Fruit fly (Drosophila melanogaster) whole organism, embryonic: ENCODE measurements around the gene Wdfy2.
A peak's percentile ranks its signal among the peaks of the same experiment; 100 is the strongest.

Experiments used
- Atf6 ChIP-seq: fragments of 200-800 bp; sonication (Bioruptor generic); IDR thresholded peaks from 2 replicates; pipeline ENCODE4 v1.3.6; 2022; ENCODE audit warnings: missing biosample characterization, missing genetic modification characterization
- BtbVII ChIP-seq: fragments of 200-800 bp; sonication (Bioruptor generic); optimal IDR thresholded peaks from 3 replicates; lab custom pipeline; 2017; ENCODE audit warnings: missing biosample characterization, mild to moderate bottlenecking, missing genetic modification characterization
- CG10321 ChIP-seq: fragments of 200-800 bp; sonication (Bioruptor generic); IDR thresholded peaks from 2 replicates; pipeline ENCODE4 v1.3.6; 2022; ENCODE audit warnings: missing biosample characterization, missing genetic modification characterization
- CG11504 ChIP-seq: fragments of 200-800 bp; sonication (Bioruptor generic); optimal IDR thresholded peaks from 3 replicates; lab custom pipeline; 2019; ENCODE audit warnings: missing biosample characterization, mild to moderate bottlenecking, missing genetic modification characterization, moderate library complexity
- CG11695 ChIP-seq: fragments of 200-800 bp; sonication (Bioruptor generic); IDR thresholded peaks from 3 replicates; pipeline ENCODE4 v1.3.6; 2022; ENCODE audit warnings: missing biosample characterization, missing genetic modification characterization
- CG12659 ChIP-seq: fragments of 200-800 bp; sonication (Bioruptor generic); optimal IDR thresholded peaks from 3 replicates; lab custom pipeline; 2017; ENCODE audit warnings: mild to moderate bottlenecking, missing biosample characterization, missing genetic modification reagents, missing genetic modification characterization
- CG13287 ChIP-seq: fragments of 200-800 bp; sonication (Bioruptor generic); IDR thresholded peaks from 2 replicates; pipeline ENCODE4 v1.3.6; 2022; ENCODE audit warnings: missing biosample characterization, missing genetic modification characterization; ENCODE audit not compliant: partially characterized antibody
- CG15601 ChIP-seq: fragments of 200-800 bp; sonication (Bioruptor generic); optimal IDR thresholded peaks from 3 replicates; lab custom pipeline; 2019; ENCODE audit warnings: missing biosample characterization, mild to moderate bottlenecking, missing genetic modification characterization, moderate library complexity
- CG1603 ChIP-seq: fragments of 200-800 bp; sonication (Bioruptor generic); optimal IDR thresholded peaks from 2 replicates; lab custom pipeline; 2019; ENCODE audit warnings: missing biosample characterization, mild to moderate bottlenecking, missing genetic modification characterization, moderate library complexity
- CG1647 ChIP-seq: fragments of 200-800 bp; sonication (Bioruptor generic); optimal IDR thresholded peaks from 3 replicates; lab custom pipeline; 2016; ENCODE audit warnings: missing biosample characterization, missing genetic modification characterization
- CG17328 ChIP-seq: fragments of 200-800 bp; sonication (Bioruptor generic); IDR thresholded peaks from 2 replicates; pipeline ENCODE4 v1.3.6; 2022; ENCODE audit warnings: missing biosample characterization, missing genetic modification characterization
- CG17361 ChIP-seq: fragments of 200-800 bp; sonication (Bioruptor generic); IDR thresholded peaks from 3 replicates; pipeline ENCODE4 v1.3.6; 2022; ENCODE audit warnings: missing biosample characterization, missing genetic modification characterization
- CG17385 ChIP-seq: fragments of 200-800 bp; sonication (Bioruptor generic); optimal IDR thresholded peaks from 3 replicates; lab custom pipeline; 2018; ENCODE audit warnings: missing biosample characterization, mild to moderate bottlenecking, missing genetic modification characterization
- CG18476 ChIP-seq: fragments of 200-800 bp; sonication (Bioruptor generic); optimal IDR thresholded peaks from 2 replicates; lab custom pipeline; 2016; ENCODE audit warnings: missing biosample characterization, mild to moderate bottlenecking, missing genetic modification characterization
- CG2120 ChIP-seq: fragments of 200-800 bp; sonication (Bioruptor generic); optimal IDR thresholded peaks from 3 replicates; lab custom pipeline; 2016; ENCODE audit warnings: missing biosample characterization, missing genetic modification characterization
- CG2678 ChIP-seq: fragments of 200-800 bp; sonication (Bioruptor generic); optimal IDR thresholded peaks from 3 replicates; lab custom pipeline; 2019; ENCODE audit warnings: missing biosample characterization, mild to moderate bottlenecking, missing genetic modification characterization, moderate library complexity
- CG30020 ChIP-seq: fragments of 200-800 bp; optimal IDR thresholded peaks from 2 replicates; lab custom pipeline; 2019; ENCODE audit warnings: missing biosample characterization, mild to moderate bottlenecking, missing genetic modification characterization, moderate library complexity
- CG3281 ChIP-seq: fragments of 200-800 bp; sonication (Bioruptor generic); optimal IDR thresholded peaks from 3 replicates; lab custom pipeline; 2017; ENCODE audit warnings: missing biosample characterization, mild to moderate bottlenecking, missing genetic modification characterization
- CG3407 ChIP-seq: fragments of 200-800 bp; sonication (Bioruptor generic); optimal IDR thresholded peaks from 2 replicates; lab custom pipeline; 2018; ENCODE audit warnings: missing biosample characterization, mild to moderate bottlenecking, missing genetic modification characterization
- CG3995 ChIP-seq: fragments of 200-800 bp; sonication (Bioruptor generic); optimal IDR thresholded peaks from 3 replicates; lab custom pipeline; 2016; ENCODE audit warnings: missing biosample characterization, missing genetic modification characterization
- CG42726 ChIP-seq: fragments of 200-800 bp; sonication (Bioruptor generic); IDR thresholded peaks from 2 replicates; pipeline ENCODE4 v1.3.6; 2022; ENCODE audit warnings: missing biosample characterization, missing genetic modification characterization; ENCODE audit not compliant: partially characterized antibody
- CG4360 ChIP-seq: fragments of 200-800 bp; sonication (Bioruptor generic); IDR thresholded peaks from 2 replicates; pipeline ENCODE4 v1.3.6; 2022; ENCODE audit warnings: missing biosample characterization, missing genetic modification characterization
- CG4404 ChIP-seq: fragments of 200-800 bp; sonication (Bioruptor generic); IDR thresholded peaks from 2 replicates; pipeline ENCODE4 v1.3.6; 2022; ENCODE audit warnings: missing biosample characterization, missing genetic modification characterization
- CG7786 ChIP-seq: fragments of 200-800 bp; sonication (Bioruptor generic); optimal IDR thresholded peaks from 2 replicates; lab custom pipeline; 2016; ENCODE audit warnings: missing biosample characterization, missing genetic modification characterization
- CG7963 ChIP-seq: fragments of 200-800 bp; sonication (Bioruptor generic); IDR thresholded peaks from 3 replicates; pipeline ENCODE4 v1.3.6; 2022; ENCODE audit warnings: missing biosample characterization, missing genetic modification characterization; ENCODE audit not compliant: partially characterized antibody
- Chrac-16 ChIP-seq: fragments of 200-800 bp; sonication (Bioruptor generic); optimal IDR thresholded peaks from 3 replicates; lab custom pipeline; 2016; ENCODE audit warnings: missing biosample characterization, missing genetic modification characterization
- CoRest ChIP-seq: fragments of 200-800 bp; sonication (Bioruptor generic); optimal IDR thresholded peaks from 3 replicates; lab custom pipeline; 2018; ENCODE audit warnings: missing biosample characterization, mild to moderate bottlenecking, missing genetic modification characterization, moderate library complexity
- Dll ChIP-seq: fragments of 200-800 bp; sonication (Bioruptor generic); IDR thresholded peaks from 4 replicates; pipeline ENCODE4 v1.3.6; 2022; ENCODE audit warnings: missing biosample characterization, missing genetic modification characterization; ENCODE audit not compliant: partially characterized antibody
- Ets65A ChIP-seq: fragments of 200-800 bp; sonication (Bioruptor generic); peaks from one replicate; lab custom pipeline; 2016; ENCODE audit warnings: missing biosample characterization, missing genetic modification characterization
- HLH54F ChIP-seq: fragments of 200-800 bp; sonication (Bioruptor generic); optimal IDR thresholded peaks from 3 replicates; lab custom pipeline; 2016; ENCODE audit warnings: missing biosample characterization, missing genetic modification characterization
- Jarid2 ChIP-seq: fragments of 200-800 bp; sonication (Bioruptor generic); optimal IDR thresholded peaks from 3 replicates; lab custom pipeline; 2017; ENCODE audit warnings: mild to moderate bottlenecking, missing biosample characterization, missing genetic modification reagents, missing genetic modification characterization
- MBD-R2 ChIP-seq: fragments of 200-800 bp; sonication (Bioruptor generic); IDR thresholded peaks from 2 replicates; pipeline ENCODE4 v1.3.6; 2022; ENCODE audit warnings: missing biosample characterization, missing genetic modification characterization
- NC2β ChIP-seq: fragments of 200-800 bp; sonication (Bioruptor generic); optimal IDR thresholded peaks from 2 replicates; lab custom pipeline; 2016; ENCODE audit warnings: missing biosample characterization, missing genetic modification characterization
- NFAT ChIP-seq: fragments of 200-800 bp; sonication (Bioruptor generic); IDR thresholded peaks from 2 replicates; pipeline ENCODE4 v1.3.6; 2022; ENCODE audit warnings: missing biosample characterization, missing genetic modification characterization
- NK7.1 ChIP-seq: fragments of 200-800 bp; sonication (Bioruptor generic); optimal IDR thresholded peaks from 3 replicates; lab custom pipeline; 2016; ENCODE audit warnings: missing biosample characterization, missing genetic modification characterization
- NfI ChIP-seq: fragments of 200-800 bp; sonication (Bioruptor generic); optimal IDR thresholded peaks from 3 replicates; lab custom pipeline; 2018; ENCODE audit warnings: missing biosample characterization, mild to moderate bottlenecking, missing genetic modification characterization, moderate library complexity
- Scr ChIP-seq: fragments of 200-800 bp; sonication (Bioruptor generic); IDR thresholded peaks from 2 replicates; pipeline ENCODE4 v1.3.6; 2022; ENCODE audit warnings: missing biosample characterization, missing genetic modification characterization; ENCODE audit not compliant: partially characterized antibody
- Sry-β ChIP-seq: fragments of 200-800 bp; sonication (Bioruptor generic); optimal IDR thresholded peaks from 2 replicates; lab custom pipeline; 2018; ENCODE audit warnings: missing biosample characterization, mild to moderate bottlenecking, missing genetic modification characterization, moderate library complexity
- Xbp1 ChIP-seq: fragments of 200-800 bp; sonication (Bioruptor generic); optimal IDR thresholded peaks from 3 replicates; lab custom pipeline; 2016; ENCODE audit warnings: missing biosample characterization, mild to moderate bottlenecking, missing genetic modification characterization
- bigmax ChIP-seq: fragments of 200-800 bp; sonication (Bioruptor generic); optimal IDR thresholded peaks from 2 replicates; lab custom pipeline; 2018; ENCODE audit warnings: missing biosample characterization, mild to moderate bottlenecking, missing genetic modification characterization
- dpn ChIP-seq, 2 experiments: fragments of 200-800 bp; sonication (Bioruptor generic); optimal IDR thresholded peaks; 3 replicates each; lab custom pipeline; 2016; ENCODE audit warnings: missing biosample characterization in 2 of 2, missing genetic modification characterization in 2 of 2
- hth ChIP-seq: fragments of >200 bp; optimal IDR thresholded peaks from 2 replicates; lab custom pipeline; 2017; ENCODE audit warnings: inconsistent platforms
- maf-S ChIP-seq: fragments of 200-800 bp; sonication (Bioruptor generic); optimal IDR thresholded peaks from 2 replicates; lab custom pipeline; 2016; ENCODE audit warnings: missing biosample characterization, missing genetic modification characterization
- nmo ChIP-seq: fragments of 200-800 bp; sonication (Bioruptor generic); optimal IDR thresholded peaks from 2 replicates; lab custom pipeline; 2018; ENCODE audit warnings: missing biosample characterization, mild to moderate bottlenecking, missing genetic modification characterization, moderate library complexity
- run ChIP-seq: fragments of 200-800 bp; sonication (Bioruptor generic); optimal IDR thresholded peaks from 3 replicates; lab custom pipeline; 2018; ENCODE audit warnings: missing biosample characterization, mild to moderate bottlenecking, missing genetic modification characterization
- sima ChIP-seq: fragments of 200-800 bp; sonication (Bioruptor generic); optimal IDR thresholded peaks from 2 replicates; lab custom pipeline; 2016; ENCODE audit warnings: missing biosample characterization, missing genetic modification characterization
- slbo ChIP-seq: fragments of 200-800 bp; sonication (Bioruptor generic); IDR thresholded peaks from 2 replicates; pipeline ENCODE4 v1.3.6; 2022; ENCODE audit warnings: missing biosample characterization, missing genetic modification characterization
- tgo ChIP-seq: fragments of 200-800 bp; sonication (Bioruptor generic); IDR thresholded peaks from 3 replicates; pipeline ENCODE4 v1.3.6; 2022; ENCODE audit warnings: missing biosample characterization, missing genetic modification characterization
- trh ChIP-seq: fragments of 200-800 bp; sonication (Bioruptor generic); optimal IDR thresholded peaks from 2 replicates; lab custom pipeline; 2016; ENCODE audit warnings: missing biosample characterization, missing genetic modification characterization
- yki ChIP-seq: fragments of >200 bp; optimal IDR thresholded peaks from 3 replicates; lab custom pipeline; 2018
- zfh1 ChIP-seq: fragments of 200-800 bp; sonication (Bioruptor generic); IDR thresholded peaks from 3 replicates; pipeline ENCODE4 v1.3.6; 2022; ENCODE audit warnings: missing biosample characterization, missing genetic modification characterization

Gene Wdfy2

DNA sequence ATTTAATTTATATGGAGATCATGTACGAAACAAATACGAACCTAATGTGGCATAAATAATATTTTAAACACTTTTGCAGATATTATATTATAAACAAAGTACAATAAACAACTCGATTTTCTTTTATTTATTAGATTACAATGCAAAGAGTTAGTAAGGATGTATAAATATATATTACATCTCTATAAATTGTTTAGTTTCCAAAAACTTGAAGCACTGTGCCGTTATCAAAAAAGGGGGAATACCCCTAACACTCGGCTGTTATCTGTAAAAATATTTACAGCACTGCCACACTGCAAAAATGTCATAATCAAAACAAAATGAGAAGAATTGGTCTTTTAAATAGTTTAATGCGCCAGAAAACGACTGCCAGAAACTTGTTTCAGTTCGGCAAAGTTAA, 5.4 kb downstream of the Wdfy2 start, which contains the start of gene CG5188 (continued):
- TF ChIP-seq CG1647 (peak; percentile 21), CG11695 (peak; percentile 66; the same call in 2 of the 3 replicates), CG4360 (GFP tag; lab: Robert Waterston, UW) (no peak), trh (GFP tag; lab: Kevin White, UChicago) (no peak), CG3407 (GFP tag; lab: Kevin White, UChicago) (no peak), CG2678 (tag; lab: Kevin White, UChicago) (peak; percentile 67), sima (GFP tag; lab: Kevin White, UChicago) (no peak), CG13287 (GFP tag; lab: Robert Waterston, UW) (peak; percentile 62; the same call in 1 of the 2 replicates), CG7786 (GFP tag; lab: Kevin White, UChicago) (no peak), dpn (GFP tag; optimal IDR thresholded peaks at IDR 0.05; lab: Kevin White, UChicago) (peak; percentile 15 to 56), CG42726 (GFP tag; lab: Robert Waterston, UW) (no peak), Ets65A (GFP tag; lab: Kevin White, UChicago) (no peak), Jarid2 (GFP tag; lab: Kevin White, UChicago) (no peak), maf-S (GFP tag; lab: Kevin White, UChicago) (no peak), slbo (GFP tag; lab: Robert Waterston, UW) (peak; percentile 67), CG4404 (GFP tag; lab: Robert Waterston, UW) (no peak), Sry-β (GFP tag; lab: Kevin White, UChicago) (no peak), Chrac-16 (GFP tag; lab: Kevin White, UChicago) (peak; percentile 19), NFAT (GFP tag; lab: Robert Waterston, UW) (peak; percentile 74; the same call in 1 of the 2 replicates), yki (no peak), hth (lab: Kevin White, UChicago) (no peak), MBD-R2 (GFP tag; lab: Robert Waterston, UW) (peak; percentile 75; the same call in 1 of the 2 replicates), NC2β (GFP tag; lab: Kevin White, UChicago) (peak; percentile 17), Dll (peak; percentile 35; the same call in 1 of the 4 replicates), Xbp1 (GFP tag; lab: Kevin White, UChicago) (peak; percentile 57), CG1603 (tag; lab: Kevin White, UChicago) (peak; percentile 28), CG2120 (GFP tag; lab: Kevin White, UChicago) (peak; percentile 56), NfI (GFP tag; lab: Kevin White, UChicago) (peak; percentile 47), CG3281 (GFP tag; lab: Kevin White, UChicago) (peak; percentile 40), HLH54F (GFP tag; lab: Kevin White, UChicago) (no peak), run (tag; lab: Kevin White, UChicago) (no peak), tgo (GFP tag; lab: Robert Waterston, UW) (peak; percentile 17; the same call in 1 of the 3 replicates), CG17385 (GFP tag; lab: Kevin White, UChicago) (peak; percentile 48), CG18476 (GFP tag; lab: Kevin White, UChicago) (no peak), CG30020 (tag; lab: Kevin White, UChicago) (peak; percentile 83), NK7.1 (GFP tag; lab: Kevin White, UChicago) (no peak), CoRest (peak; percentile 51), CG11504 (tag; lab: Kevin White, UChicago) (peak; percentile 65), CG7963 (GFP tag; lab: Robert Waterston, UW) (no peak), CG10321 (GFP tag; lab: Robert Waterston, UW) (no peak), BtbVII (GFP tag; lab: Kevin White, UChicago) (no peak), CG15601 (tag; lab: Kevin White, UChicago) (peak; percentile 31), Atf6 (GFP tag; lab: Robert Waterston, UW) (peak; percentile 41; the same call in 1 of the 2 replicates), CG17328 (GFP tag; lab: Robert Waterston, UW) (peak; percentile 68), CG12659 (GFP tag; lab: Kevin White, UChicago) (peak; percentile 50), nmo (GFP tag; lab: Kevin White, UChicago) (peak; percentile 57), Scr (peak; percentile 47; the same call in 1 of the 2 replicates), CG17361 (GFP tag; lab: Robert Waterston, UW) (peak; percentile 69; the same call in 2 of the 3 replicates), bigmax (no peak), zfh1 (GFP tag; lab: Robert Waterston, UW) (peak; percentile 37; the same call in 1 of the 3 replicates), CG3995 (GFP tag; lab: Kevin White, UChicago) (peak; percentile 6)
